Worm (Caenorhabditis elegans): ENCODE data around the gene srw-44.
A peak's percentile ranks its signal among the peaks of the same experiment; 100 is the strongest.

Gene srw-44

DNA sequence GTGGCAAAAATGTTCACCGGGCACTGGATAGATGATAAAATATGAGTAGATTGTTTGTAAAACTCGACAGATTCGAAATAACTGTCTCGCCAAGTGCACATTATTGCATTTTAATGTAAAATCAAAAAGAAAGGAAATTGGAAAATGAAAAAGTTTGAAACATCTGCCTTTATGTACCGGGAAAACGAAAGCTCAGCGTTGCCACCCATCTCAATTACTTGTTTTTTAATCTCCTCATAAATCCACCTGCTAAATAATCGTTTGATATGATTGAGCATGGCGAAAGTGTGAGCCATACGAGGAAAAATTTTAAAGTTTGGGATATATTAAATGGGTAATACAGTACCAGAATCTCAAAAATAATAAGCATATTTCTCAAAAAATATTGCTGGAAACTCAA lies 36.5 kb downstream of the srw-44 start, which contains the start of gene srh-137:
srh-137 (minus strand) TSS at position 101 of the 400 bp plus-strand sequence.
- TF ChIP-seq hrde-1 (tag; optimal IDR thresholded peaks at IDR 0.05; ENCODE audit: borderline replicate concordance) (no peak), mcd-1 (GFP tag; IDR thresholded peaks at IDR 0.05) (no peak), madf-6 (GFP tag; IDR thresholded peaks at IDR 0.05) (no peak), Y53F4B.3 (GFP tag; IDR thresholded peaks at IDR 0.05) (no peak), egrh-3 (GFP tag; IDR thresholded peaks at IDR 0.05) (no peak), F10E7.11 (tag; optimal IDR thresholded peaks at IDR 0.05) (no peak), egl-44 (GFP tag; IDR thresholded peaks at IDR 0.05) (no peak), aptf-3 (GFP tag; IDR thresholded peaks at IDR 0.05) (no peak), attf-6 (GFP tag; IDR thresholded peaks at IDR 0.05) (no peak)

DNA sequence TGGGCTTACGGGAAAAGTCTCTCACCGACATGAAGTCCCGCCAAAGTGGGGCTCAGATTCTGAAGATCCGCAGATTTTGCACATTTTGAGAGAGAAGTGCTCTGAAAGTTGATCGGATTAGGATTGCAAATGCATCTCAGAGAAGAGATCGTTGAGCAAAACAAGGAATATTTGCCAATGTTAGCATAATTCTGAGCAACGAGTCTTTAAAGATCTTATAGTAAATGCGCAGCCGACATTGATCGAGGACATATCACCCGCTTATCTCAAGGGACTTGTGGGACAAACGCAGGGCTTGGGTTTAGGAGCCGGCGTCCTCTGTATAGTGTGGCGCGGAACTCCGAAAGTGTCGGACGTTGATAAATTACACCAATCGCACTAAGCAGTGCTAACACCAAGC lies 43.7 kb downstream of the srw-44 start, which contains the start of gene nhr-112:
nhr-112 (minus strand) TSS at position 101 of the 400 bp plus-strand sequence.
- no peak for TF ChIP-seq egl-44 (GFP tag; IDR thresholded peaks at IDR 0.05)
- TF ChIP-seq xnd-1 (tag; optimal IDR thresholded peaks at IDR 0.05): no peak
- no peak for TF ChIP-seq aptf-2 (GFP tag; conservative IDR thresholded peaks at IDR 0.05)
- TF ChIP-seq B0336.3 (GFP tag; IDR thresholded peaks at IDR 0.05): no peak

DNA sequence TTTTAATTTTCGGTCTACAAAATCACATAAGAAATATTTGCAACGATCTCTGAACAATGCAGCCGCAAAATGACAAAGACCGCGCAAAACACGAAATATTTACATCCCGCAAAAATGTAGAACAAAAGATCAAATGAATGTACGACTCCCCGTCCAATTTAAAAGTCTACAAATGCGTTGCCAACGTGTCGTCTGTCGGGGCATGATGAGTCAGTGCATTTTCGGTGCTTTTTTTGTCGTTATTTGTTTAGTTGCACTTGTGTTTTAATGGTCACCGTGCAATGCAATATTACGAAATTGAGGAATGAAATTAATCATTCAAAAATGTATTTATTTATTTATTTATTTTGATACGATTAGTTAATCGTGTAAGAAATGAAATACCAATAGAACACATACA lies 44.5 kb downstream of the srw-44 start:
- no peak for TF ChIP-seq fkh-3 (tag; optimal IDR thresholded peaks at IDR 0.05)
- TF ChIP-seq ceh-100 (GFP tag; IDR thresholded peaks at IDR 0.05): no peak
- TF ChIP-seq nfya-2 (GFP tag; IDR thresholded peaks at IDR 0.05): no peak
- no peak for TF ChIP-seq ztf-26 (tag; optimal IDR thresholded peaks at IDR 0.05)
- peak; percentile 35; the same call in 1 of the 2 replicates for TF ChIP-seq cebp-1 (GFP tag; IDR thresholded peaks at IDR 0.05)
- TF ChIP-seq cebp-1 (tag; optimal IDR thresholded peaks at IDR 0.05): no peak
- TF ChIP-seq bed-2 (GFP tag; IDR thresholded peaks at IDR 0.05): no peak

DNA sequence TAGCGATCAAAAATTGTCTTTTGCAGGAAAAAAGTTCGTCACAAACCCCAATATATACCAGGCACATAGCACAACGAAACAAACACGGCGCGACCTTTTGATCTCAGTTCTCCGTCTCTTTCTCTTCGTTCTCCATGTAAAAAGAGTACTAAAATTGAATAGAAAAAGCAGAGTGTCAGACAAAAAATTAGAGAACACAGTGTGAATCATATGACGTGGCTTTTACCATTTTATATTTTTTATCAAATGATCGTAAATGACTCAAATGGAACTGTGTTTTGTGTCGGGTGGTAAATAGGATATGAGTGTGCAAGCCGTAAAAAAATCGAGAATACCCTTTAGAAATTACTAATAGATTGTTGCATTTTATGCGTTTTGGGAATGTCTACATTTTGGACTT lies 45.9 kb downstream of the srw-44 start:
- TF ChIP-seq snpc-1.1 (tag; optimal IDR thresholded peaks at IDR 0.05; ENCODE audit: insufficient read depth) (no peak), tbx-9 (tag; optimal IDR thresholded peaks at IDR 0.05; ENCODE audit: borderline replicate concordance) (no peak), hlh-26 (GFP tag; conservative IDR thresholded peaks at IDR 0.05) (no peak), unc-130 (GFP tag; optimal IDR thresholded peaks at IDR 0.05) (no peak), nhr-80 (tag; optimal IDR thresholded peaks at IDR 0.05) (peak; percentile 88), pbrm-1 (GFP tag; IDR thresholded peaks at IDR 0.05) (no peak), chd-7 (tag; optimal IDR thresholded peaks at IDR 0.05) (no peak), snpc-4 (GFP tag; optimal IDR thresholded peaks at IDR 0.05) (no peak), snpc-4 (tag; optimal IDR thresholded peaks at IDR 0.05) (peak in 2 of 4 experiments; percentile 38 to 46), F55B11.4 (tag; optimal IDR thresholded peaks at IDR 0.05; ENCODE audit: borderline replicate concordance, insufficient read depth) (no peak), ets-4 (GFP tag; optimal IDR thresholded peaks at IDR 0.05) (no peak), atf-7 (tag; optimal IDR thresholded peaks at IDR 0.05) (peak; percentile 14), attf-6 (GFP tag; IDR thresholded peaks at IDR 0.05) (no peak), ztf-3 (GFP tag; optimal IDR thresholded peaks at IDR 0.05) (no peak), akir-1 (GFP tag; optimal IDR thresholded peaks at IDR 0.05) (no peak), F57C9.4 (tag; optimal IDR thresholded peaks at IDR 0.05) (no peak), let-607 (tag; optimal IDR thresholded peaks at IDR 0.05) (peak in 1 of 2 experiments; percentile 10), nhr-27 (tag; optimal IDR thresholded peaks at IDR 0.05) (no peak), cebp-1 (GFP tag; IDR thresholded peaks at IDR 0.05) (no peak), cebp-1 (tag; optimal IDR thresholded peaks at IDR 0.05) (no peak), bed-2 (GFP tag; IDR thresholded peaks at IDR 0.05) (no peak), T07F8.4 (tag; optimal IDR thresholded peaks at IDR 0.05) (no peak), attf-5 (GFP tag; optimal IDR thresholded peaks at IDR 0.05) (peak; percentile 35), F23B12.7 (tag; optimal IDR thresholded peaks at IDR 0.05; ENCODE audit: insufficient read depth) (no peak)
